Fruit fly (Drosophila melanogaster) whole organism, prepupa: ENCODE results near the gene Ntf-2.

Source experiments
- Blimp-1 ChIP-seq: fragments of 200-800 bp; sonication (Bioruptor generic); optimal IDR thresholded peaks from 3 replicates; lab custom pipeline; 2017; ENCODE audit warnings: missing biosample characterization, missing genetic modification characterization, mild to moderate bottlenecking, moderate library complexity, missing genetic modification reagents
- CG10631 ChIP-seq: fragments of 200-800 bp; sonication (Bioruptor generic); optimal IDR thresholded peaks from 2 replicates; lab custom pipeline; 2016; ENCODE audit warnings: missing biosample characterization, missing genetic modification characterization
- CG10669 ChIP-seq: fragments of 200-800 bp; sonication (Bioruptor generic); optimal IDR thresholded peaks from 3 replicates; lab custom pipeline; 2018; ENCODE audit warnings: missing biosample characterization, mild to moderate bottlenecking, missing genetic modification characterization, moderate library complexity
- CG11294 ChIP-seq: fragments of 200-800 bp; sonication (Bioruptor generic); IDR thresholded peaks from 2 replicates; pipeline ENCODE4 v1.3.6; 2022; ENCODE audit warnings: missing biosample characterization, missing genetic modification characterization
- CG11762 ChIP-seq: fragments of 200-800 bp; sonication (Bioruptor generic); optimal IDR thresholded peaks from 3 replicates; lab custom pipeline; 2016; ENCODE audit warnings: missing biosample characterization, missing genetic modification characterization; ENCODE audit not compliant: insufficient read depth
- CG11902 ChIP-seq: fragments of 200-800 bp; sonication (Bioruptor generic); optimal IDR thresholded peaks from 3 replicates; lab custom pipeline; 2016; ENCODE audit warnings: missing biosample characterization, missing genetic modification characterization
- CG15336 ChIP-seq: fragments of 200-800 bp; sonication (Bioruptor generic); IDR thresholded peaks from 2 replicates; pipeline ENCODE4 v1.3.6; 2022; ENCODE audit warnings: missing biosample characterization, missing genetic modification characterization
- CG1621 ChIP-seq: fragments of 200-800 bp; sonication (Bioruptor generic); optimal IDR thresholded peaks from 3 replicates; lab custom pipeline; 2018; ENCODE audit warnings: missing biosample characterization, mild to moderate bottlenecking, missing genetic modification characterization
- CG16779 ChIP-seq: fragments of 200-800 bp; sonication (Bioruptor generic); optimal IDR thresholded peaks from 3 replicates; lab custom pipeline; 2017; ENCODE audit warnings: missing biosample characterization, mild to moderate bottlenecking, missing genetic modification characterization
- CG3032 ChIP-seq: fragments of 200-800 bp; optimal IDR thresholded peaks from 2 replicates; lab custom pipeline; 2019; ENCODE audit warnings: missing biosample characterization, mild to moderate bottlenecking, missing genetic modification characterization, moderate library complexity
- CG31627 ChIP-seq: fragments of 200-800 bp; sonication (Bioruptor generic); optimal IDR thresholded peaks from 3 replicates; lab custom pipeline; 2016; ENCODE audit warnings: missing biosample characterization, missing genetic modification characterization
- CG32006 ChIP-seq: fragments of 200-800 bp; sonication (Bioruptor generic); optimal IDR thresholded peaks from 3 replicates; lab custom pipeline; 2017; ENCODE audit warnings: missing biosample characterization, mild to moderate bottlenecking, missing genetic modification characterization
- CG34406 ChIP-seq: fragments of 200-800 bp; sonication (Bioruptor generic); optimal IDR thresholded peaks from 3 replicates; lab custom pipeline; 2016; ENCODE audit warnings: missing biosample characterization, missing genetic modification characterization
- CG3919 ChIP-seq: fragments of 200-800 bp; sonication (Bioruptor generic); optimal IDR thresholded peaks from 3 replicates; lab custom pipeline; 2016; ENCODE audit warnings: missing biosample characterization, missing genetic modification characterization
- CG4318 ChIP-seq: fragments of 200-800 bp; sonication (Bioruptor generic); optimal IDR thresholded peaks from 3 replicates; lab custom pipeline; 2017; ENCODE audit warnings: missing biosample characterization, mild to moderate bottlenecking, missing genetic modification characterization
- CG6163 ChIP-seq: fragments of 200-800 bp; sonication (Bioruptor generic); IDR thresholded peaks from 3 replicates; pipeline ENCODE4 v1.3.6; 2022; ENCODE audit warnings: missing biosample characterization, missing genetic modification characterization
- CG6792 ChIP-seq: fragments of 200-800 bp; sonication (Bioruptor generic); optimal IDR thresholded peaks from 3 replicates; lab custom pipeline; 2016; ENCODE audit warnings: missing biosample characterization, missing genetic modification characterization
- CG6808 ChIP-seq: fragments of 200-800 bp; sonication (Bioruptor generic); optimal IDR thresholded peaks from 3 replicates; lab custom pipeline; 2017; ENCODE audit warnings: missing biosample characterization, missing genetic modification characterization, mild to moderate bottlenecking, moderate library complexity, missing genetic modification reagents
- CG6854 ChIP-seq: fragments of 200-800 bp; sonication (Bioruptor generic); optimal IDR thresholded peaks from 2 replicates; lab custom pipeline; 2017; ENCODE audit warnings: missing biosample characterization, mild to moderate bottlenecking, missing genetic modification characterization
- CG7368 ChIP-seq: fragments of 200-800 bp; sonication (Bioruptor generic); optimal IDR thresholded peaks from 3 replicates; lab custom pipeline; 2016; ENCODE audit warnings: missing biosample characterization, missing genetic modification characterization
- CG8119 ChIP-seq: fragments of 200-800 bp; sonication (Bioruptor generic); IDR thresholded peaks from 3 replicates; pipeline ENCODE4 v1.3.6; 2022; ENCODE audit warnings: missing biosample characterization, missing genetic modification characterization
- CG8319 ChIP-seq: fragments of 200-800 bp; sonication (Bioruptor generic); optimal IDR thresholded peaks from 3 replicates; lab custom pipeline; 2016; ENCODE audit warnings: missing biosample characterization, missing genetic modification characterization
- CG8632 ChIP-seq: fragments of 200-800 bp; sonication (Bioruptor generic); optimal IDR thresholded peaks from 3 replicates; lab custom pipeline; 2016; ENCODE audit warnings: missing biosample characterization, missing genetic modification characterization
- CG9139 ChIP-seq: fragments of 200-800 bp; sonication (Bioruptor generic); optimal IDR thresholded peaks from 3 replicates; lab custom pipeline; 2017; ENCODE audit warnings: missing biosample characterization, mild to moderate bottlenecking, missing genetic modification characterization
- Eip75B ChIP-seq: fragments of 200-800 bp; sonication (Bioruptor generic); optimal IDR thresholded peaks from 3 replicates; lab custom pipeline; 2016; ENCODE audit warnings: missing biosample characterization, missing genetic modification characterization
- Eip78C ChIP-seq: fragments of 200-800 bp; sonication (Bioruptor generic); peaks from one replicate; lab custom pipeline; 2016; ENCODE audit warnings: missing biosample characterization, missing genetic modification characterization
- Eip93F ChIP-seq: fragments of 200-800 bp; sonication (Bioruptor generic); optimal IDR thresholded peaks from 2 replicates; lab custom pipeline; 2016; ENCODE audit warnings: missing biosample characterization, mild to moderate bottlenecking, missing genetic modification characterization
- Ets21C ChIP-seq: fragments of 200-800 bp; sonication (Bioruptor generic); optimal IDR thresholded peaks from 3 replicates; lab custom pipeline; 2016; ENCODE audit warnings: missing biosample characterization, missing genetic modification characterization
- Hr39 ChIP-seq: fragments of 200-800 bp; sonication (Bioruptor generic); optimal IDR thresholded peaks from 2 replicates; lab custom pipeline; 2016; ENCODE audit warnings: missing biosample characterization, missing genetic modification characterization
- Hr4 ChIP-seq: fragments of 200-800 bp; sonication (Bioruptor generic); optimal IDR thresholded peaks from 3 replicates; lab custom pipeline; 2016; ENCODE audit warnings: missing biosample characterization, missing genetic modification characterization
- Lpt ChIP-seq: fragments of 200-800 bp; sonication (Bioruptor generic); optimal IDR thresholded peaks from 3 replicates; lab custom pipeline; 2016; ENCODE audit warnings: missing biosample characterization, missing genetic modification characterization
- Met ChIP-seq: fragments of 200-800 bp; sonication (Bioruptor generic); optimal IDR thresholded peaks from 3 replicates; lab custom pipeline; 2016; ENCODE audit warnings: missing biosample characterization, missing genetic modification characterization
- Smox ChIP-seq: fragments of 200-800 bp; sonication (Bioruptor generic); optimal IDR thresholded peaks from 3 replicates; lab custom pipeline; 2016; ENCODE audit warnings: missing biosample characterization, missing genetic modification characterization
- Sox14 ChIP-seq: fragments of 200-800 bp; sonication (Bioruptor generic); optimal IDR thresholded peaks from 3 replicates; lab custom pipeline; 2016; ENCODE audit warnings: missing biosample characterization, missing genetic modification characterization
- Sox15 ChIP-seq: fragments of 200-800 bp; sonication (Bioruptor generic); optimal IDR thresholded peaks from 3 replicates; lab custom pipeline; 2016; ENCODE audit warnings: missing biosample characterization, missing genetic modification characterization
- achi ChIP-seq: fragments of 200-800 bp; sonication (Bioruptor generic); optimal IDR thresholded peaks from 3 replicates; lab custom pipeline; 2016; ENCODE audit warnings: missing biosample characterization, missing genetic modification characterization
- acj6 ChIP-seq: fragments of 200-800 bp; sonication (Bioruptor generic); optimal IDR thresholded peaks from 3 replicates; lab custom pipeline; 2016; ENCODE audit warnings: missing biosample characterization, missing genetic modification characterization
- cyc ChIP-seq: fragments of 200-800 bp; sonication (Bioruptor generic); optimal IDR thresholded peaks from 3 replicates; lab custom pipeline; 2016; ENCODE audit warnings: missing biosample characterization, missing genetic modification characterization
- dac ChIP-seq: fragments of 200-800 bp; sonication (Bioruptor generic); optimal IDR thresholded peaks from 2 replicates; lab custom pipeline; 2017; ENCODE audit warnings: missing biosample characterization, mild to moderate bottlenecking, missing genetic modification characterization
- dsx ChIP-seq: fragments of 200-800 bp; optimal IDR thresholded peaks from 3 replicates; lab custom pipeline; 2019; ENCODE audit warnings: missing biosample characterization, mild to moderate bottlenecking, missing genetic modification characterization, moderate library complexity; ENCODE audit not compliant: poor library complexity, severe bottlenecking
- eg ChIP-seq: fragments of 200-800 bp; sonication (Bioruptor generic); IDR thresholded peaks from 3 replicates; pipeline ENCODE4 v1.3.6; 2022; ENCODE audit warnings: missing biosample characterization, missing genetic modification characterization
- esn ChIP-seq: fragments of 200-800 bp; sonication (Bioruptor generic); optimal IDR thresholded peaks from 2 replicates; lab custom pipeline; 2016; ENCODE audit warnings: missing biosample characterization, mild to moderate bottlenecking, missing genetic modification characterization, moderate library complexity
- fd59A ChIP-seq: fragments of 200-800 bp; sonication (Bioruptor generic); optimal IDR thresholded peaks from 2 replicates; lab custom pipeline; 2017; ENCODE audit warnings: missing biosample characterization, mild to moderate bottlenecking, missing genetic modification characterization, missing genetic modification reagents
- fkh ChIP-seq: fragments of 200-800 bp; sonication (Bioruptor generic); optimal IDR thresholded peaks from 3 replicates; lab custom pipeline; 2017; ENCODE audit warnings: missing biosample characterization, mild to moderate bottlenecking, missing genetic modification characterization, moderate library complexity
- lz ChIP-seq: fragments of 200-800 bp; sonication (Bioruptor generic); optimal IDR thresholded peaks from 3 replicates; lab custom pipeline; 2016; ENCODE audit warnings: missing biosample characterization, missing genetic modification characterization
- net ChIP-seq: fragments of 200-800 bp; sonication (Bioruptor generic); optimal IDR thresholded peaks from 3 replicates; lab custom pipeline; 2016; ENCODE audit warnings: missing biosample characterization, missing genetic modification characterization
- pdm3 ChIP-seq: fragments of 200-800 bp; sonication (Bioruptor generic); optimal IDR thresholded peaks from 3 replicates; lab custom pipeline; 2016; ENCODE audit warnings: missing biosample characterization, missing genetic modification characterization
- salr ChIP-seq, 2 experiments: fragments of 200-800 bp; sonication (Bioruptor generic); optimal IDR thresholded peaks; 3 replicates each; lab custom pipeline; 2016 to 2018; ENCODE audit warnings: missing biosample characterization in 2 of 2, missing genetic modification characterization in 2 of 2, mild to moderate bottlenecking in 1 of 2
- ss ChIP-seq, 2 experiments: fragments of 200-800 bp; sonication (Bioruptor generic); optimal IDR thresholded peaks; 2 replicates in 1 of 2; 3 replicates in 1 of 2; lab custom pipeline; 2017 to 2018; ENCODE audit warnings: mild to moderate bottlenecking in 2 of 2, missing biosample characterization in 2 of 2, missing genetic modification characterization in 2 of 2, moderate library complexity in 1 of 2
- svp ChIP-seq: fragments of 200-800 bp; sonication (Bioruptor generic); peaks from one replicate; lab custom pipeline; 2016; ENCODE audit warnings: missing biosample characterization, missing genetic modification characterization
- topi ChIP-seq: fragments of 200-800 bp; sonication (Bioruptor generic); optimal IDR thresholded peaks from 3 replicates; lab custom pipeline; 2016; ENCODE audit warnings: missing biosample characterization, missing genetic modification characterization
- vri ChIP-seq: fragments of 200-800 bp; sonication (Bioruptor generic); optimal IDR thresholded peaks from 3 replicates; lab custom pipeline; 2016; ENCODE audit warnings: missing biosample characterization, mild to moderate bottlenecking, missing genetic modification characterization

Ntf-2 gene

DNA sequence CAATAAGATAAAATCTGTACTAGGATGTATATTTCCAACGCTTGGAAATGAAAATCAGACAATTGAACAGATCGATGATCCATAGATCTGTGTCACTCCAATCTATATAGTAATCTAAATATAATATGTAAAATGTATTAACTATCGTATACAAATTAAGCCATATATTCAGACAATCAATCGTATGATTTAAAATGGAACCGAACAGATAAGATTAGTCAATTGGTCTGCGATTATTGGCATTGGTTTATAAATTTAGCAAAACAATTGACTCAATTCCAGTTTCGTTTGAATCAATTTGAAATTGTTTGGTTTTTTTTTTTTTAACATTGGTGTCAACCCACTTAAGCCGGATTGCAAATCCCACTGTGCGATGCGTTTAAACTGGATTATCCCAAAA is 32.6 kb downstream of the Ntf-2 start:
- TF ChIP-seq CG32006 (GFP tag; lab: Kevin White, UChicago) (peak; percentile 75), Lpt (GFP tag; lab: Kevin White, UChicago) (no peak), Met (GFP tag; lab: Kevin White, UChicago) (peak; percentile 38), CG1621 (no peak), pdm3 (GFP tag; lab: Kevin White, UChicago) (peak; percentile 36), lz (peak; percentile 31), CG11294 (GFP tag; lab: Robert Waterston, UW) (no peak), CG10631 (GFP tag; lab: Kevin White, UChicago) (peak; percentile 27), CG16779 (tag; lab: Kevin White, UChicago) (no peak), CG15336 (GFP tag; lab: Robert Waterston, UW) (peak; percentile 33; the same call in 1 of the 2 replicates), CG34406 (GFP tag; lab: Kevin White, UChicago) (peak; percentile 35), salr (GFP tag; optimal IDR thresholded peaks at IDR 0.05; lab: Kevin White, UChicago) (peak; percentile 16 to 72), CG8119 (GFP tag; lab: Robert Waterston, UW) (0 out of 3 replicates have a peak, but pooled peaks have one; percentile 25), CG6792 (GFP tag; lab: Kevin White, UChicago) (peak; percentile 1), CG11762 (GFP tag; lab: Kevin White, UChicago) (no peak), Hr4 (GFP tag; lab: Kevin White, UChicago) (peak; percentile 16), fkh (no peak), vri (GFP tag; lab: Kevin White, UChicago) (no peak), Eip78C (GFP tag; lab: Kevin White, UChicago) (peak; percentile 77), CG10669 (peak; percentile 35), CG4318 (GFP tag; lab: Kevin White, UChicago) (peak; percentile 56), CG31627 (GFP tag; lab: Kevin White, UChicago) (peak; percentile 25), CG9139 (GFP tag; lab: Kevin White, UChicago) (no peak), CG7368 (peak; percentile 8), CG6808 (GFP tag; lab: Kevin White, UChicago) (peak; percentile 54), CG3032 (tag; lab: Kevin White, UChicago) (no peak), Eip93F (GFP tag; lab: Kevin White, UChicago) (no peak), CG8632 (GFP tag; lab: Kevin White, UChicago) (peak; percentile 33), CG6163 (GFP tag; lab: Robert Waterston, UW) (peak; percentile 52; the same call in 2 of the 3 replicates), topi (GFP tag; lab: Kevin White, UChicago) (no peak), eg (GFP tag; lab: Robert Waterston, UW) (peak; percentile 49; the same call in 2 of the 3 replicates), fd59A (GFP tag; lab: Kevin White, UChicago) (peak; percentile 43), dac (GFP tag; lab: Kevin White, UChicago) (peak; percentile 32), Ets21C (no peak), esn (GFP tag; lab: Kevin White, UChicago) (peak; percentile 67), Sox15 (GFP tag; lab: Kevin White, UChicago) (no peak), ss (GFP tag; optimal IDR thresholded peaks at IDR 0.05; lab: Kevin White, UChicago) (peak; percentile 2 to 17), CG8319 (GFP tag; lab: Kevin White, UChicago) (peak; percentile 34), cyc (GFP tag; lab: Kevin White, UChicago) (peak; percentile 8), Hr39 (peak; percentile 10), net (GFP tag; lab: Kevin White, UChicago) (peak; percentile 51), CG6854 (GFP tag; lab: Kevin White, UChicago) (no peak), CG11902 (GFP tag; lab: Kevin White, UChicago) (peak; percentile 9), acj6 (GFP tag; lab: Kevin White, UChicago) (peak; percentile 44), achi (GFP tag; lab: Kevin White, UChicago) (peak; percentile 32), Blimp-1 (no peak), Smox (GFP tag; lab: Kevin White, UChicago) (peak; percentile 25), svp (GFP tag; lab: Kevin White, UChicago) (peak; percentile 80), dsx (GFP tag; lab: Kevin White, UChicago) (no peak), Sox14 (GFP tag; lab: Kevin White, UChicago) (no peak), CG3919 (peak; percentile 15), Eip75B (GFP tag; lab: Kevin White, UChicago) (peak; percentile 28)
